Worm (Caenorhabditis elegans) whole organism, mixed stage, embryonic: Measurements from ENCODE around the gene F54H12.4.

ENCODE experiments used
- bed-3 ChIP-seq: fragments of 200-800 bp; sonication (Bioruptor generic); optimal IDR thresholded peaks from 3 replicates; lab custom pipeline; 2018; ENCODE audit warnings: mild to moderate bottlenecking, missing genetic modification characterization, moderate library complexity, missing compliant biosample characterization
- ces-1 ChIP-seq: fragments of 150-350 bp; optimal IDR thresholded peaks from 2 replicates; lab custom pipeline; 2014; ENCODE audit warnings: missing biosample characterization, missing genetic modification reagents, missing genetic modification characterization
- elt-3 ChIP-seq: fragments of 150-350 bp; optimal IDR thresholded peaks from 2 replicates; lab custom pipeline; 2014; ENCODE audit warnings: missing biosample characterization, missing genetic modification characterization
- mab-5 ChIP-seq: fragments of 150-350 bp; optimal IDR thresholded peaks from 2 replicates; lab custom pipeline; 2014; ENCODE audit warnings: missing biosample characterization, missing genetic modification characterization
- mep-1 ChIP-seq: fragments of 150-350 bp; optimal IDR thresholded peaks from 2 replicates; lab custom pipeline; 2017; ENCODE audit warnings: missing biosample characterization, missing genetic modification reagents, missing genetic modification characterization, inconsistent platforms
- nhr-2 ChIP-seq: fragments of 150-350 bp; optimal IDR thresholded peaks from 2 replicates; lab custom pipeline; 2014; ENCODE audit warnings: missing biosample characterization, missing genetic modification characterization
- nhr-237 ChIP-seq: fragments of 150-350 bp; optimal IDR thresholded peaks from 2 replicates; lab custom pipeline; 2014; ENCODE audit warnings: missing biosample characterization, missing genetic modification characterization
- nhr-28 ChIP-seq: fragments of 150-350 bp; optimal IDR thresholded peaks from 2 replicates; lab custom pipeline; 2014; ENCODE audit warnings: missing biosample characterization, missing genetic modification characterization
- pha-4 ChIP-seq: fragments of 150-350 bp; optimal IDR thresholded peaks from 2 replicates; lab custom pipeline; 2018; ENCODE audit warnings: missing biosample characterization, missing genetic modification reagents, missing genetic modification characterization
- sptf-1 ChIP-seq: sonication (generic microtip); optimal IDR thresholded peaks from 2 replicates; lab custom pipeline; 2017; ENCODE audit warnings: mild to moderate bottlenecking, missing genetic modification characterization, moderate library complexity, missing compliant biosample characterization
- ztf-11 ChIP-seq: fragments of 150-350 bp; optimal IDR thresholded peaks from 2 replicates; lab custom pipeline; 2014; ENCODE audit warnings: missing biosample characterization, missing genetic modification characterization

DNA sequence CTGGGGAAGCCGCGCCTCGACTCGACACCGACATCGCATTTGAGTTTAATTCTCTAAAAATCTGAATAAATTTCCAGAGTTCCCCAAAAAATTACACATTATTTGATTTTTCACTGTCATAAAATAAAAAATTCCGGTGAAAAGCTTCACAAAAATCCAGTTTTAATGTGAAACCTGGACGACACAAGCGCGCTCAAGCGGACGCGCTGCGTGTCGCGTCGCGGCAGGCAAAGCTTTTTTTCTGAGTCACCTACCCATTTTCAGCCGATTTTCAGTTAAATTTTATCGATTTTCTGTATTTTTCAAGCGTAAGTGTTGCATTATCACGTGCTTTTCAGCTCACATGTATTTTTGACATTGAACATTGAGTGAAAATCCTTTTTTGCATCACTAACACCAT is 47.2 kb upstream of the F54H12.4 start, which contains the start of gene cit-1.1:
- TF ChIP-seq nhr-2 (tag; lab: Kevin White, UChicago), result no peak
- TF ChIP-seq elt-3 (tag; lab: Kevin White, UChicago), result no peak
- no peak for TF ChIP-seq ztf-11 (tag; lab: Kevin White, UChicago)
- no peak for TF ChIP-seq sptf-1
- TF ChIP-seq bed-3, result no peak
- TF ChIP-seq nhr-237 (tag; lab: Kevin White, UChicago), result no peak
- no peak for TF ChIP-seq nhr-28
- no peak for TF ChIP-seq ces-1
- TF ChIP-seq pha-4 (tag; lab: Kevin White, UChicago), result no peak
- TF ChIP-seq mep-1 (tag; lab: Kevin White, UChicago), result peak; percentile 25
- TF ChIP-seq mab-5 (tag; lab: Kevin White, UChicago), result no peak
